Worm (Caenorhabditis elegans): ENCODE measurements around the gene F26G5.1.

F26G5.1 gene

ce11 chrV:4975140-4975539, at the start of gene F26G5.1:
TSS of gene F26G5.1 (plus strand) at chrV:4975478.
- no peak for TF ChIP-seq unc-62 (GFP tag; optimal IDR thresholded peaks at IDR 0.05)

ce11 chrV:4926371-4926770, 48.9 kb upstream of the F26G5.1 start, which contains the start of gene srh-21:
TSS of gene srh-21 (plus strand) at chrV:4926671.
- TF ChIP-seq unc-62 (GFP tag; optimal IDR thresholded peaks at IDR 0.05): no peak

- TF ChIP-seq unc-62 (GFP tag; optimal IDR thresholded peaks at IDR 0.05): no peak
These were observed 45.4 kb upstream of the F26G5.1 start, which contains the start of gene str-205 for ce11 chrV:4929842-4930241. TSS of gene str-205 (minus strand) at chrV:4929942.

ce11 chrV:4932814-4933213, 42.5 kb upstream of the F26G5.1 start, which contains the start of gene C02E7.10:
TSS of gene C02E7.10 (minus strand) at chrV:4933045.
- no peak for TF ChIP-seq unc-62 (GFP tag; optimal IDR thresholded peaks at IDR 0.05)

- TF ChIP-seq unc-62 (GFP tag; optimal IDR thresholded peaks at IDR 0.05): no peak
These were observed 42.0 kb upstream of the F26G5.1 start for ce11 chrV:4933268-4933667.

ce11 chrV:4934406-4934805, 40.9 kb upstream of the F26G5.1 start, which contains the start of gene catp-2:
TSS of gene catp-2 (plus strand) at chrV:4934706.
- TF ChIP-seq unc-62 (GFP tag; optimal IDR thresholded peaks at IDR 0.05): no peak

- no peak for TF ChIP-seq unc-62 (GFP tag; optimal IDR thresholded peaks at IDR 0.05)
These were observed 40.2 kb upstream of the F26G5.1 start for ce11 chrV:4935096-4935495.

- no peak for TF ChIP-seq unc-62 (GFP tag; optimal IDR thresholded peaks at IDR 0.05)
These were observed 37.9 kb upstream of the F26G5.1 start for ce11 chrV:4937337-4937736.

ce11 chrV:4944219-4944618, 31.1 kb upstream of the F26G5.1 start, which contains the start of gene str-211:
TSS of gene str-211 (minus strand) at chrV:4944319.
- no peak for TF ChIP-seq unc-62 (GFP tag; optimal IDR thresholded peaks at IDR 0.05)

ce11 chrV:4948635-4949034, 26.6 kb upstream of the F26G5.1 start, which contains the start of gene str-209:
TSS of gene str-209 (plus strand) at chrV:4948935.
- TF ChIP-seq unc-62 (GFP tag; optimal IDR thresholded peaks at IDR 0.05): no peak

ce11 chrV:4951434-4951833, 23.8 kb upstream of the F26G5.1 start, which contains the start of gene str-207:
TSS of gene str-207 (plus strand) at chrV:4951734.
- no peak for TF ChIP-seq unc-62 (GFP tag; optimal IDR thresholded peaks at IDR 0.05)

- TF ChIP-seq unc-62 (GFP tag; optimal IDR thresholded peaks at IDR 0.05): no peak
These were observed 18.7 kb upstream of the F26G5.1 start, which contains the start of gene str-208 for ce11 chrV:4956529-4956928. TSS of gene str-208 (plus strand) at chrV:4956829.

ce11 chrV:4957619-4958018, 17.7 kb upstream of the F26G5.1 start:
- TF ChIP-seq unc-62 (GFP tag; optimal IDR thresholded peaks at IDR 0.05): no peak

- no peak for TF ChIP-seq unc-62 (GFP tag; optimal IDR thresholded peaks at IDR 0.05)
These were observed 14.6 kb upstream of the F26G5.1 start for ce11 chrV:4960686-4961085.

- no peak for TF ChIP-seq unc-62 (GFP tag; optimal IDR thresholded peaks at IDR 0.05)
These were observed 12.3 kb upstream of the F26G5.1 start, which contains the start of gene tam-1 for ce11 chrV:4962968-4963367. TSS of gene tam-1 (minus strand) at chrV:4963102.

- TF ChIP-seq unc-62 (GFP tag; optimal IDR thresholded peaks at IDR 0.05): no peak
These were observed 11.7 kb upstream of the F26G5.1 start for ce11 chrV:4963606-4964005.

ce11 chrV:4964020-4964635, 11.2 kb upstream of the F26G5.1 start:
- TF ChIP-seq unc-62 (GFP tag; optimal IDR thresholded peaks at IDR 0.05): no peak
